Fruit fly (Drosophila melanogaster) whole organism, adult: ENCODE data around the gene Dpy-30L1.

Source experiments
- CG7045 ChIP-seq: fragments of 200-800 bp; sonication (Bioruptor generic); optimal IDR thresholded peaks from 2 replicates; lab custom pipeline; 2017; ENCODE audit warnings: missing biosample characterization, mild to moderate bottlenecking, missing genetic modification characterization
- Crg-1 ChIP-seq: fragments of 200-800 bp; sonication (Bioruptor generic); optimal IDR thresholded peaks from 2 replicates; lab custom pipeline; 2016; ENCODE audit warnings: missing biosample characterization, missing genetic modification characterization
- Hr96 ChIP-seq: fragments of 200-800 bp; sonication (Bioruptor generic); optimal IDR thresholded peaks from 2 replicates; lab custom pipeline; 2016; ENCODE audit warnings: missing biosample characterization, missing genetic modification characterization
- kay ChIP-seq: fragments of 200-800 bp; sonication (Bioruptor generic); peaks from one replicate; lab custom pipeline; 2016; ENCODE audit warnings: missing biosample characterization, missing genetic modification characterization, borderline replicate concordance
- pad ChIP-seq: fragments of 200-800 bp; sonication (Bioruptor generic); optimal IDR thresholded peaks from 3 replicates; lab custom pipeline; 2017; ENCODE audit warnings: missing biosample characterization, missing genetic modification characterization, mild to moderate bottlenecking, moderate library complexity, missing genetic modification reagents
- tj ChIP-seq: fragments of 200-800 bp; sonication (Bioruptor generic); optimal IDR thresholded peaks from 3 replicates; lab custom pipeline; 2017; ENCODE audit warnings: missing biosample characterization, mild to moderate bottlenecking, missing genetic modification characterization, moderate library complexity

- no peak for TF ChIP-seq kay (GFP tag; lab: Kevin White, UChicago)
- TF ChIP-seq Hr96 (GFP tag; lab: Kevin White, UChicago), result no peak
- TF ChIP-seq Crg-1, result no peak
- TF ChIP-seq tj (GFP tag; lab: Kevin White, UChicago), result no peak
- TF ChIP-seq pad (GFP tag; lab: Kevin White, UChicago), result no peak
- no peak for TF ChIP-seq CG7045
Observed at dm6 chr2L:10757038-10757685, 24.7 kb downstream of the Dpy-30L1 start.
